Fruit fly (Drosophila melanogaster) whole organism, pupa: Measurements from ENCODE around the gene CG13907.

ENCODE experiments used
- CG10348 ChIP-seq: fragments of 200-800 bp; sonication (Bioruptor generic); IDR thresholded peaks from 2 replicates; pipeline ENCODE4 v1.3.6; 2022; ENCODE audit warnings: missing biosample characterization, missing genetic modification characterization
- CG12605 ChIP-seq: fragments of 200-800 bp; sonication (Bioruptor generic); IDR thresholded peaks from 2 replicates; pipeline ENCODE4 v1.3.6; 2022; ENCODE audit warnings: missing biosample characterization, missing genetic modification characterization
- CG13204 ChIP-seq: fragments of 200-800 bp; sonication (Bioruptor generic); optimal IDR thresholded peaks from 2 replicates; lab custom pipeline; 2018; ENCODE audit warnings: missing biosample characterization, mild to moderate bottlenecking, missing genetic modification characterization, moderate library complexity
- CG14655 ChIP-seq: fragments of 200-800 bp; sonication (Bioruptor generic); optimal IDR thresholded peaks from 3 replicates; lab custom pipeline; 2017; ENCODE audit warnings: mild to moderate bottlenecking, missing biosample characterization, missing genetic modification reagents, missing genetic modification characterization
- CG15710 ChIP-seq: fragments of 200-800 bp; sonication (Bioruptor generic); optimal IDR thresholded peaks from 2 replicates; lab custom pipeline; 2018; ENCODE audit warnings: missing biosample characterization, mild to moderate bottlenecking, missing genetic modification characterization, moderate library complexity
- CG17806 ChIP-seq: fragments of 200-800 bp; sonication (Bioruptor generic); optimal IDR thresholded peaks from 2 replicates; lab custom pipeline; 2018; ENCODE audit warnings: missing biosample characterization, mild to moderate bottlenecking, missing genetic modification characterization, moderate library complexity
- CG32121 ChIP-seq: fragments of 200-800 bp; sonication (Bioruptor generic); IDR thresholded peaks from 2 replicates; pipeline ENCODE4 v1.3.6; 2022; ENCODE audit warnings: missing biosample characterization, missing genetic modification characterization
- CG34367 ChIP-seq: fragments of 200-800 bp; sonication (Bioruptor generic); optimal IDR thresholded peaks from 2 replicates; lab custom pipeline; 2018; ENCODE audit warnings: missing biosample characterization, mild to moderate bottlenecking, missing genetic modification characterization
- CG4496 ChIP-seq: fragments of 200-800 bp; sonication (Bioruptor generic); IDR thresholded peaks from 3 replicates; pipeline ENCODE4 v1.3.6; 2022; ENCODE audit warnings: missing biosample characterization, missing genetic modification characterization
- CG8159 ChIP-seq: fragments of 200-800 bp; sonication (Bioruptor generic); optimal IDR thresholded peaks from 3 replicates; lab custom pipeline; 2018; ENCODE audit warnings: missing biosample characterization, mild to moderate bottlenecking, missing genetic modification characterization, moderate library complexity
- CG8301 ChIP-seq: fragments of 200-800 bp; sonication (Bioruptor generic); optimal IDR thresholded peaks from 2 replicates; lab custom pipeline; 2018; ENCODE audit warnings: missing biosample characterization, mild to moderate bottlenecking, missing genetic modification characterization
- CG9948 ChIP-seq: fragments of 200-800 bp; sonication (Bioruptor generic); optimal IDR thresholded peaks from 2 replicates; lab custom pipeline; 2018; ENCODE audit warnings: missing biosample characterization, mild to moderate bottlenecking, missing genetic modification characterization, moderate library complexity
- D1 ChIP-seq: fragments of 200-800 bp; sonication (Bioruptor generic); optimal IDR thresholded peaks from 2 replicates; lab custom pipeline; 2018; ENCODE audit warnings: missing biosample characterization, mild to moderate bottlenecking, missing genetic modification characterization, moderate library complexity
- EcR ChIP-seq: fragments of 200-800 bp; sonication (Bioruptor generic); optimal IDR thresholded peaks from 3 replicates; lab custom pipeline; 2019; ENCODE audit warnings: missing biosample characterization, missing genetic modification characterization, mild to moderate bottlenecking, moderate library complexity, missing genetic modification reagents
- Ets98B ChIP-seq: fragments of 200-800 bp; sonication (Bioruptor generic); IDR thresholded peaks from 2 replicates; pipeline ENCODE4 v1.3.6; 2022; ENCODE audit warnings: missing biosample characterization, missing genetic modification characterization
- Pif1A ChIP-seq: fragments of 200-800 bp; sonication (Bioruptor generic); optimal IDR thresholded peaks from 3 replicates; lab custom pipeline; 2016; ENCODE audit warnings: missing biosample characterization, missing genetic modification characterization
- Pif1B ChIP-seq: fragments of 200-800 bp; sonication (Bioruptor generic); optimal IDR thresholded peaks from 3 replicates; lab custom pipeline; 2016; ENCODE audit warnings: missing biosample characterization, missing genetic modification characterization
- Snoo ChIP-seq: fragments of 200-800 bp; sonication (Bioruptor generic); optimal IDR thresholded peaks from 3 replicates; lab custom pipeline; 2017; ENCODE audit warnings: missing biosample characterization, mild to moderate bottlenecking, missing genetic modification characterization, inconsistent platforms
- fd96Ca ChIP-seq: fragments of 200-800 bp; sonication (Bioruptor generic); IDR thresholded peaks from 3 replicates; pipeline ENCODE4 v1.3.6; 2022; ENCODE audit warnings: missing biosample characterization, missing genetic modification characterization
- gl ChIP-seq: fragments of 200-800 bp; sonication (Bioruptor generic); optimal IDR thresholded peaks from 2 replicates; lab custom pipeline; 2018; ENCODE audit warnings: missing biosample characterization, mild to moderate bottlenecking, missing genetic modification characterization
- rn ChIP-seq: fragments of 200-800 bp; sonication (Bioruptor generic); IDR thresholded peaks from 2 replicates; pipeline ENCODE4 v1.3.6; 2022; ENCODE audit warnings: missing biosample characterization, missing genetic modification characterization

Gene CG13907

DNA sequence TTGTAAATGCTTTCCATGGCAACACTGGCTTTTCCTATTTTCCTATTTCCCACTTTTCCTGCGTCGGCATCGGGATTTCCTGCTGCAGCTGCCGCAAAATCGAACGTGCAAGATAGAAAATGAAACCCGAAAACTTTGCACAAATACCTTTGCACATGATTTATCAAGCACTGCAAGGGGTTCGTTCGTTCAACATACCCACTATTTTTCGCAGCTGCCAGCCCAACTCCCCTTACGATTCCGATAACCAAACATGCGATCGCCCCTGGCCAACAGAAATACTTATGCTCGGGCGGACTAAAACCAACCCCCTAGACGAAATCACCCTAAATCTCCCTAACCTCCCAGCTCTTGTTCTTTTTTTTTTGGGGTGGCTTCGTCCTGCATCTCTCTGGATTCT is 19.6 kb upstream of the CG13907 start:
- no peak for TF ChIP-seq EcR (GFP tag; lab: Kevin White, UChicago)
- no peak for TF ChIP-seq gl (tag; lab: Kevin White, UChicago)
- TF ChIP-seq CG8301 (tag; lab: Kevin White, UChicago) = no peak
- TF ChIP-seq Pif1B (GFP tag; lab: Kevin White, UChicago) = no peak
- no peak for TF ChIP-seq CG34367 (tag; lab: Kevin White, UChicago)
- TF ChIP-seq CG32121 = no peak
- no peak for TF ChIP-seq CG4496
- TF ChIP-seq CG9948 = no peak
- TF ChIP-seq CG17806 (tag; lab: Kevin White, UChicago) = no peak

dm6 chr3L:900466-901249 is 18.8 kb upstream of the CG13907 start:
- TF ChIP-seq CG13204 (GFP tag; lab: Kevin White, UChicago) = no peak

dm6 chr3L:899304-899703 is 17.5 kb upstream of the CG13907 start:
- no peak for TF ChIP-seq D1
- TF ChIP-seq fd96Ca (GFP tag; lab: Robert Waterston, UW) = no peak
- no peak for TF ChIP-seq CG34367 (tag; lab: Kevin White, UChicago)
- TF ChIP-seq CG8301 (tag; lab: Kevin White, UChicago) = no peak
- no peak for TF ChIP-seq CG9948
- no peak for TF ChIP-seq Pif1B (GFP tag; lab: Kevin White, UChicago)
- TF ChIP-seq CG15710 = no peak
- no peak for TF ChIP-seq CG4496
- no peak for TF ChIP-seq CG12605 (GFP tag; lab: Robert Waterston, UW)
- no peak for TF ChIP-seq CG8159 (tag; lab: Kevin White, UChicago)
- no peak for TF ChIP-seq Ets98B (GFP tag; lab: Robert Waterston, UW)
- no peak for TF ChIP-seq EcR (GFP tag; lab: Kevin White, UChicago)
- TF ChIP-seq CG32121 = no peak
- TF ChIP-seq rn (GFP tag; lab: Robert Waterston, UW) = no peak
- TF ChIP-seq CG10348 (GFP tag; lab: Robert Waterston, UW) = no peak
- no peak for TF ChIP-seq CG13204 (GFP tag; lab: Kevin White, UChicago)

dm6 chr3L:897080-897479 is 15.3 kb upstream of the CG13907 start, which contains the start of gene CG34057:
Gene CG34057 (plus strand): TSS chr3L:897380.
- TF ChIP-seq Pif1B (GFP tag; lab: Kevin White, UChicago) = no peak
- no peak for TF ChIP-seq CG9948
- no peak for TF ChIP-seq CG12605 (GFP tag; lab: Robert Waterston, UW)
- TF ChIP-seq CG34367 (tag; lab: Kevin White, UChicago) = no peak
- no peak for TF ChIP-seq EcR (GFP tag; lab: Kevin White, UChicago)
- no peak for TF ChIP-seq Snoo (tag; lab: Kevin White, UChicago)
- TF ChIP-seq D1 = no peak

- TF ChIP-seq CG8159 (tag; lab: Kevin White, UChicago) (peak; percentile 98), CG32121 (peak; percentile 98), D1 (peak; percentile 92), CG34367 (tag; lab: Kevin White, UChicago) (peak; percentile 94), gl (tag; lab: Kevin White, UChicago) (peak; percentile 91), Pif1A (peak; percentile 97), rn (GFP tag; lab: Robert Waterston, UW) (peak; percentile 96), CG10348 (GFP tag; lab: Robert Waterston, UW) (peak; percentile 64), CG13204 (GFP tag; lab: Kevin White, UChicago) (peak; percentile 85), Snoo (tag; lab: Kevin White, UChicago) (peak; percentile 97), fd96Ca (GFP tag; lab: Robert Waterston, UW) (peak; percentile 96), CG4496 (peak; percentile 99), Pif1B (GFP tag; lab: Kevin White, UChicago) (peak; percentile 98), CG17806 (tag; lab: Kevin White, UChicago) (peak; percentile 98), CG14655 (peak; percentile 97), CG15710 (peak; percentile 97), CG8301 (tag; lab: Kevin White, UChicago) (peak; percentile 97), CG9948 (peak; percentile 97), EcR (GFP tag; lab: Kevin White, UChicago) (peak; percentile 46), Ets98B (GFP tag; lab: Robert Waterston, UW) (peak; percentile 98), CG12605 (GFP tag; lab: Robert Waterston, UW) (peak; percentile 98)
Measured at dm6 chr3L:895314-895980, 13.6 kb upstream of the CG13907 start, which contains the start of gene CG34056. Gene CG34056 (plus strand): TSS chr3L:895951.

DNA sequence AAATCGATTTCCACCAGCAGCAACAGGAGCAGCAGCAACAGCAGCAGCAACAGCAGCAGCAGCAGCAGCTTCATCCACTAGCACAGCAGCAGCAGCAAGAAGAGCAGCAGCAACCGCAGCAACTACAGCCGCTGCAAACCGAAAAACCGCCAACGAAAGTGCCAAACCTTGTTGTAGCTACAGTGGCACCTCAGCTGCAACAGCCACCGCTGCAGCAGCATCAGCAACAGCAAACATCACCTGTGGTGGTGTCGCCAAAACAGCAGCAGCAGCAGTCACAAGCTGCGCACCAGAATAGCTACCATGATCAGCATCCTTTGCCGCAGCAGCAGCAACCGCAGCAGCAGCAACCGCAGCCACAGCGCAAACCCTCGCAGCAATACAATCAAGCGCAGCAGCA is 6.6 kb upstream of the CG13907 start:
- TF ChIP-seq rn (GFP tag; lab: Robert Waterston, UW) (no peak), Pif1A (no peak), Pif1B (GFP tag; lab: Kevin White, UChicago) (no peak), CG17806 (tag; lab: Kevin White, UChicago) (no peak), CG9948 (no peak), gl (tag; lab: Kevin White, UChicago) (no peak), CG8159 (tag; lab: Kevin White, UChicago) (no peak), CG34367 (tag; lab: Kevin White, UChicago) (no peak), CG15710 (no peak), Snoo (tag; lab: Kevin White, UChicago) (no peak), CG12605 (GFP tag; lab: Robert Waterston, UW) (no peak), CG13204 (GFP tag; lab: Kevin White, UChicago) (no peak), CG14655 (no peak), D1 (no peak), CG32121 (no peak), CG10348 (GFP tag; lab: Robert Waterston, UW) (no peak)
